Fruit fly (Drosophila melanogaster): ENCODE measurements around the gene Esp.

Gene Esp

dm6 chr3R:24886470-24886869, 44.7 kb downstream of the Esp start:
- TF ChIP-seq gcm2 (GFP tag; optimal IDR thresholded peaks at IDR 0.05) (no peak), gcm (GFP tag; optimal IDR thresholded peaks at IDR 0.05) (no peak), NfI (GFP tag; optimal IDR thresholded peaks at IDR 0.05) (no peak), CG10979 (tag; optimal IDR thresholded peaks at IDR 0.05) (peak; percentile 17), schlank (tag; optimal IDR thresholded peaks at IDR 0.05) (no peak), CkIIα-i1 (GFP tag; IDR thresholded peaks at IDR 0.05) (no peak), cg (GFP tag; optimal IDR thresholded peaks at IDR 0.05) (no peak), CG1647 (GFP tag; optimal IDR thresholded peaks at IDR 0.05) (no peak), gce (GFP tag; IDR thresholded peaks at IDR 0.05) (no peak), CG9876 (GFP tag; optimal IDR thresholded peaks at IDR 0.05) (no peak), corto (GFP tag; optimal IDR thresholded peaks at IDR 0.05) (no peak), Fer1 (GFP tag; optimal IDR thresholded peaks at IDR 0.05) (no peak), Abd-B (GFP tag; optimal IDR thresholded peaks at IDR 0.05) (no peak), slou (GFP tag; optimal IDR thresholded peaks at IDR 0.05) (no peak), Vsx1 (GFP tag; optimal IDR thresholded peaks at IDR 0.05) (no peak), Mad (GFP tag; optimal IDR thresholded peaks at IDR 0.05) (no peak), Med (GFP tag) (peak; percentile 54), Sox102F (GFP tag; optimal IDR thresholded peaks at IDR 0.05) (peak; percentile 58), sens (GFP tag) (peak; percentile 54), crc (GFP tag; optimal IDR thresholded peaks at IDR 0.05) (no peak), row (GFP tag; IDR thresholded peaks at IDR 0.05) (0 out of 3 replicates have a peak, but pooled peaks have one; percentile 5), kah (GFP tag; optimal IDR thresholded peaks at IDR 0.05) (no peak), ssp (GFP tag; IDR thresholded peaks at IDR 0.05) (no peak), repo (GFP tag; optimal IDR thresholded peaks at IDR 0.05) (no peak), CG17802 (tag; optimal IDR thresholded peaks at IDR 0.05) (no peak), Lpt (GFP tag; optimal IDR thresholded peaks at IDR 0.05) (no peak), seq (GFP tag; IDR thresholded peaks at IDR 0.05) (no peak), toy (GFP tag; IDR thresholded peaks at IDR 0.05) (no peak), phol (tag; optimal IDR thresholded peaks at IDR 0.05) (peak; percentile 27), CG4707 (GFP tag; optimal IDR thresholded peaks at IDR 0.05) (no peak), CG17359 (tag; optimal IDR thresholded peaks at IDR 0.05) (peak; percentile 50), Drgx (GFP tag; IDR thresholded peaks at IDR 0.05) (peak; percentile 47), Xbp1 (GFP tag; optimal IDR thresholded peaks at IDR 0.05) (peak; percentile 1), Blimp-1 (GFP tag; optimal IDR thresholded peaks at IDR 0.05) (peak; percentile 31), peb (GFP tag; IDR thresholded peaks at IDR 0.05) (no peak), CG6689 (GFP tag; IDR thresholded peaks at IDR 0.05) (peak; percentile 17; the same call in 1 of the 2 replicates), rib (GFP tag; IDR thresholded peaks at IDR 0.05) (no peak), Oaz (GFP tag; IDR thresholded peaks at IDR 0.05) (no peak), CG33213 (GFP tag; optimal IDR thresholded peaks at IDR 0.05) (no peak), dati (GFP tag; IDR thresholded peaks at IDR 0.05) (no peak), chn (GFP tag; optimal IDR thresholded peaks at IDR 0.05) (no peak), dmrt99B (tag; optimal IDR thresholded peaks at IDR 0.05) (peak; percentile 57), CG8765 (GFP tag; IDR thresholded peaks at IDR 0.05) (no peak), bsh (GFP tag; optimal IDR thresholded peaks at IDR 0.05) (peak in 1 of 2 experiments; percentile 26), Lhr (GFP tag; optimal IDR thresholded peaks at IDR 0.05) (no peak), zf30C (GFP tag; optimal IDR thresholded peaks at IDR 0.05) (no peak), exex (tag; optimal IDR thresholded peaks at IDR 0.05) (no peak), HLHmδ (GFP tag; optimal IDR thresholded peaks at IDR 0.05) (no peak), Ptx1 (GFP tag; IDR thresholded peaks at IDR 0.05) (0 out of 2 replicates have a peak, but pooled peaks have one; percentile 16), Camta (GFP tag; optimal IDR thresholded peaks at IDR 0.05) (no peak), Ssrp (tag; optimal IDR thresholded peaks at IDR 0.05) (peak; percentile 9), fd96Cb (tag; optimal IDR thresholded peaks at IDR 0.05) (peak; percentile 7)
